Worm (Caenorhabditis elegans) whole organism, early embryonic: ENCODE data around the gene T06D8.9.

ENCODE experiments used
- ama-1 ChIP-seq: fragments of 150-350 bp; optimal IDR thresholded peaks from 2 replicates; lab custom pipeline; 2014
- ceh-13 ChIP-seq: fragments of 200-800 bp; sonication (Bioruptor generic); optimal IDR thresholded peaks from 2 replicates; lab custom pipeline; 2018; ENCODE audit warnings: mild to moderate bottlenecking, missing genetic modification characterization, missing compliant biosample characterization
- ets-7 ChIP-seq: sonication (generic microtip); optimal IDR thresholded peaks from 2 replicates; lab custom pipeline; 2016; ENCODE audit warnings: missing genotype, missing genetic modification characterization, missing compliant biosample characterization
- scrt-1 ChIP-seq: fragments of 200-800 bp; sonication (Bioruptor generic); IDR thresholded peaks from 2 replicates; pipeline ENCODE4 v1.3.6; 2022; ENCODE audit warnings: missing genetic modification characterization, missing compliant biosample characterization

ce11 chrII:11286445-11286844, 47.0 kb downstream of the T06D8.9 start:
- TF ChIP-seq ama-1 (lab: Kevin White, UChicago) (no peak), ceh-13 (GFP tag; lab: Kevin White, UChicago) (no peak), scrt-1 (GFP tag; lab: Robert Waterston, UW) (no peak), ets-7 (tag; lab: Kevin White, UChicago) (no peak)
